Fruit fly (Drosophila melanogaster) whole organism, embryonic: ENCODE measurements around the gene CG15046.

Source experiments
- ATbp ChIP-seq: fragments of 200-800 bp; sonication (Bioruptor generic); optimal IDR thresholded peaks from 2 replicates; lab custom pipeline; 2017; ENCODE audit warnings: missing biosample characterization, mild to moderate bottlenecking, missing genetic modification characterization, missing genetic modification reagents
- Asciz ChIP-seq: fragments of 200-800 bp; sonication (Bioruptor generic); optimal IDR thresholded peaks from 2 replicates; lab custom pipeline; 2017; ENCODE audit warnings: missing biosample characterization, mild to moderate bottlenecking, missing genetic modification characterization, missing genetic modification reagents
- Awh ChIP-seq: fragments of 200-800 bp; sonication (Bioruptor generic); IDR thresholded peaks from 2 replicates; pipeline ENCODE4, ENCODE4 v1.3.6; 2022; ENCODE audit warnings: missing biosample characterization, missing genetic modification characterization
- CG12236 ChIP-seq: fragments of 200-800 bp; sonication (Bioruptor generic); optimal IDR thresholded peaks from 2 replicates; lab custom pipeline; 2016; ENCODE audit warnings: missing biosample characterization, missing genetic modification characterization
- CG13287 ChIP-seq: fragments of 200-800 bp; sonication (Bioruptor generic); IDR thresholded peaks from 2 replicates; pipeline ENCODE4 v1.3.6; 2022; ENCODE audit warnings: missing biosample characterization, missing genetic modification characterization; ENCODE audit not compliant: partially characterized antibody
- CG15479 ChIP-seq: fragments of 200-800 bp; sonication (Bioruptor generic); optimal IDR thresholded peaks from 3 replicates; lab custom pipeline; 2019; ENCODE audit warnings: missing biosample characterization, mild to moderate bottlenecking, missing genetic modification characterization, moderate library complexity
- CG17186 ChIP-seq: fragments of 200-800 bp; sonication (Bioruptor generic); optimal IDR thresholded peaks from 3 replicates; lab custom pipeline; 2017; ENCODE audit warnings: missing biosample characterization, missing genetic modification reagents, missing genetic modification characterization
- CG18476 ChIP-seq: fragments of 200-800 bp; sonication (Bioruptor generic); optimal IDR thresholded peaks from 2 replicates; lab custom pipeline; 2016; ENCODE audit warnings: missing biosample characterization, mild to moderate bottlenecking, missing genetic modification characterization
- CG2199 ChIP-seq: fragments of 200-800 bp; sonication (Bioruptor generic); IDR thresholded peaks from 3 replicates; pipeline ENCODE4 v1.3.6; 2022; ENCODE audit warnings: missing biosample characterization, missing genetic modification characterization
- CG32767 ChIP-seq: fragments of 200-800 bp; sonication (Bioruptor generic); IDR thresholded peaks from 2 replicates; pipeline ENCODE4 v1.3.6; 2022; ENCODE audit warnings: missing biosample characterization, missing genetic modification characterization
- CG32772 ChIP-seq: fragments of 200-800 bp; sonication (Bioruptor generic); IDR thresholded peaks from 2 replicates; pipeline ENCODE4 v1.3.6; 2022; ENCODE audit warnings: missing biosample characterization, missing genetic modification characterization
- CG4282 ChIP-seq: fragments of 200-800 bp; sonication (Bioruptor generic); optimal IDR thresholded peaks from 2 replicates; lab custom pipeline; 2016; ENCODE audit warnings: missing biosample characterization, missing genetic modification characterization
- CG4360 ChIP-seq: fragments of 200-800 bp; sonication (Bioruptor generic); IDR thresholded peaks from 2 replicates; pipeline ENCODE4 v1.3.6; 2022; ENCODE audit warnings: missing biosample characterization, missing genetic modification characterization
- CG4730 ChIP-seq: fragments of 200-800 bp; sonication (Bioruptor generic); IDR thresholded peaks from 2 replicates; pipeline ENCODE4 v1.3.6; 2022; ENCODE audit warnings: missing biosample characterization, missing genetic modification characterization
- CG5953 ChIP-seq: fragments of 200-800 bp; sonication (Bioruptor generic); IDR thresholded peaks from 2 replicates; pipeline ENCODE4 v1.3.6; 2022; ENCODE audit warnings: missing biosample characterization, missing genetic modification characterization
- CG6683 ChIP-seq: fragments of 200-800 bp; sonication (Bioruptor generic); optimal IDR thresholded peaks from 2 replicates; lab custom pipeline; 2017; ENCODE audit warnings: missing biosample characterization, mild to moderate bottlenecking, missing genetic modification characterization, missing genetic modification reagents
- CG7357 ChIP-seq: fragments of 200-800 bp; sonication (Bioruptor generic); IDR thresholded peaks from 3 replicates; pipeline ENCODE4 v1.3.6; 2022; ENCODE audit warnings: missing biosample characterization, missing genetic modification characterization
- CTCF ChIP-seq: fragments of 200-800 bp; sonication (Bioruptor generic); optimal IDR thresholded peaks from 2 replicates; lab custom pipeline; 2017; ENCODE audit warnings: missing biosample characterization, mild to moderate bottlenecking, missing genetic modification characterization, moderate library complexity
- D19B ChIP-seq: fragments of 200-800 bp; sonication (Bioruptor generic); optimal IDR thresholded peaks from 2 replicates; lab custom pipeline; 2017; ENCODE audit warnings: missing biosample characterization, mild to moderate bottlenecking, missing genetic modification characterization
- Eip74EF ChIP-seq, 2 experiments: fragments of 200-800 bp in 1 of 2; fragments of >200 bp in 1 of 2; sonication (Bioruptor generic) in 1 of 2; optimal IDR thresholded peaks; 2 replicates each; lab custom pipeline; 2017 to 2019; ENCODE audit warnings: missing biosample characterization in 2 of 2, missing genetic modification characterization in 2 of 2, mild to moderate bottlenecking in 1 of 2, moderate library complexity in 1 of 2
- Ets97D ChIP-seq: fragments of 200-800 bp; sonication (Bioruptor generic); optimal IDR thresholded peaks from 3 replicates; lab custom pipeline; 2016; ENCODE audit warnings: missing biosample characterization, missing genetic modification characterization
- Fer3 ChIP-seq: fragments of 200-800 bp; sonication (Bioruptor generic); optimal IDR thresholded peaks from 2 replicates; lab custom pipeline; 2018; ENCODE audit warnings: missing biosample characterization, mild to moderate bottlenecking, missing genetic modification characterization, moderate library complexity
- H2.0 ChIP-seq: fragments of 200-800 bp; sonication (Bioruptor generic); IDR thresholded peaks from 2 replicates; pipeline ENCODE4 v1.3.6; 2022; ENCODE audit warnings: missing biosample characterization, missing genetic modification characterization
- HmgZ ChIP-seq: fragments of 200-800 bp; sonication (Bioruptor generic); optimal IDR thresholded peaks from 2 replicates; lab custom pipeline; 2018; ENCODE audit warnings: missing biosample characterization, mild to moderate bottlenecking, missing genetic modification characterization
- NC2α ChIP-seq: fragments of 200-800 bp; sonication (Bioruptor generic); optimal IDR thresholded peaks from 2 replicates; lab custom pipeline; 2016; ENCODE audit warnings: missing biosample characterization, missing genetic modification characterization
- NK7.1 ChIP-seq: fragments of 200-800 bp; sonication (Bioruptor generic); optimal IDR thresholded peaks from 3 replicates; lab custom pipeline; 2016; ENCODE audit warnings: missing biosample characterization, missing genetic modification characterization
- Xbp1 ChIP-seq: fragments of 200-800 bp; sonication (Bioruptor generic); optimal IDR thresholded peaks from 3 replicates; lab custom pipeline; 2016; ENCODE audit warnings: missing biosample characterization, mild to moderate bottlenecking, missing genetic modification characterization
- az2 ChIP-seq: fragments of 200-800 bp; sonication (Bioruptor generic); optimal IDR thresholded peaks from 3 replicates; lab custom pipeline; 2016; ENCODE audit warnings: missing biosample characterization, missing genetic modification characterization
- br ChIP-seq: fragments of >200 bp; optimal IDR thresholded peaks from 2 replicates; lab custom pipeline; 2017
- exex ChIP-seq: fragments of 200-800 bp; sonication (Bioruptor generic); optimal IDR thresholded peaks from 4 replicates; lab custom pipeline; 2018; ENCODE audit warnings: missing biosample characterization, mild to moderate bottlenecking, missing genetic modification characterization, moderate library complexity
- grn ChIP-seq: fragments of 200-800 bp; sonication (Bioruptor generic); optimal IDR thresholded peaks from 3 replicates; lab custom pipeline; 2017; ENCODE audit warnings: missing biosample characterization, missing genetic modification characterization
- lilli ChIP-seq: fragments of 200-800 bp; sonication (Bioruptor generic); optimal IDR thresholded peaks from 3 replicates; lab custom pipeline; 2016; ENCODE audit warnings: missing biosample characterization, missing genetic modification characterization
- mam ChIP-seq: fragments of 200-800 bp; sonication (Bioruptor generic); optimal IDR thresholded peaks from 3 replicates; lab custom pipeline; 2016; ENCODE audit warnings: missing biosample characterization, missing genetic modification characterization
- nau ChIP-seq: fragments of 200-800 bp; sonication (Bioruptor generic); optimal IDR thresholded peaks from 3 replicates; lab custom pipeline; 2017; ENCODE audit warnings: missing biosample characterization, mild to moderate bottlenecking, missing genetic modification characterization, missing genetic modification reagents
- nerfin-2 ChIP-seq: fragments of 200-800 bp; sonication (Bioruptor generic); IDR thresholded peaks from 2 replicates; pipeline ENCODE4 v1.3.6; 2022; ENCODE audit warnings: missing biosample characterization, missing genetic modification characterization; ENCODE audit not compliant: partially characterized antibody
- oc ChIP-seq: fragments of 200-800 bp; sonication (Bioruptor generic); optimal IDR thresholded peaks from 2 replicates; lab custom pipeline; 2018; ENCODE audit warnings: missing biosample characterization, mild to moderate bottlenecking, missing genetic modification characterization, moderate library complexity
- onecut ChIP-seq: fragments of 200-800 bp; sonication (Bioruptor generic); IDR thresholded peaks from 2 replicates; pipeline ENCODE4 v1.3.6; 2022; ENCODE audit warnings: missing biosample characterization, missing genetic modification characterization
- org-1 ChIP-seq: fragments of 200-800 bp; sonication (Bioruptor generic); optimal IDR thresholded peaks from 2 replicates; lab custom pipeline; 2017; ENCODE audit warnings: missing biosample characterization, missing genetic modification characterization
- salm ChIP-seq: fragments of 200-800 bp; sonication (Bioruptor generic); optimal IDR thresholded peaks from 2 replicates; lab custom pipeline; 2018; ENCODE audit warnings: missing biosample characterization, mild to moderate bottlenecking, missing genetic modification characterization
- sc ChIP-seq, 3 experiments: fragments of >200 bp in 2 of 3; fragments of 200-800 bp in 1 of 3; sonication (Bioruptor generic) in 1 of 3; optimal IDR thresholded peaks; 2 replicates in 2 of 3; 3 replicates in 1 of 3; lab custom pipeline; 2017; ENCODE audit warnings: mild to moderate bottlenecking in 1 of 3, missing biosample characterization in 1 of 3, missing genetic modification characterization in 1 of 3, missing genetic modification reagents in 1 of 3
- sens ChIP-seq: fragments of 200-800 bp; sonication (Bioruptor generic); peaks from one replicate; lab custom pipeline; 2016; ENCODE audit warnings: missing biosample characterization, missing genetic modification characterization
- seq ChIP-seq: fragments of 200-800 bp; sonication (Bioruptor generic); IDR thresholded peaks from 2 replicates; pipeline ENCODE4 v1.3.6; 2022; ENCODE audit warnings: missing biosample characterization, missing genetic modification characterization
- sug ChIP-seq: fragments of 200-800 bp; optimal IDR thresholded peaks from 2 replicates; lab custom pipeline; 2019; ENCODE audit warnings: missing biosample characterization, mild to moderate bottlenecking, missing genetic modification characterization, moderate library complexity
- toy ChIP-seq: fragments of 200-800 bp; sonication (Bioruptor generic); IDR thresholded peaks from 2 replicates; pipeline ENCODE4 v1.3.6; 2022; ENCODE audit warnings: missing biosample characterization, missing genetic modification characterization
- yki ChIP-seq: fragments of >200 bp; optimal IDR thresholded peaks from 3 replicates; lab custom pipeline; 2018
- zfh2 ChIP-seq: fragments of 200-800 bp; sonication (Bioruptor generic); optimal IDR thresholded peaks from 2 replicates; lab custom pipeline; 2016; ENCODE audit warnings: missing biosample characterization, missing genetic modification characterization

The CG15046 gene

DNA sequence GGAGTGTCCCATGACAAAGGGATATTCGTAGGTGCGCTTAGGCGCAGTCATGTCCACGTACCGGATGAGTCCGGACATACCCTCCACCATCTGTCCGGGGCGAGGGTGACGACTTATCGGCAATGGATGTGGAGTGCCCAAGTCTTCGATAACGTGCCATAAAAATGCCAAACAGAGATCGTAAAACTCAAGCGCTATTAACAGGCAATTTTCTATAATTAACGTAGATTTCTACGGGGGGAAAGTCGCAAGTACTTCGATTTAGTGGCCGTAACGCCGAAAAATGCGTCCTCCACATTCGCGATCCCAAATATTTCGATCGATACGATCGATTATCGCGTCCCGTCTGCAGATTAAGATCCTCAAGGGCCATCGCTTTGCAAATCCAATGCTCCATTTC, 20.0 kb upstream of the CG15046 start:
- TF ChIP-seq CG13287 (GFP tag; lab: Robert Waterston, UW) (no peak), H2.0 (GFP tag; lab: Robert Waterston, UW) (no peak), exex (peak; percentile 93), CG4282 (GFP tag; lab: Kevin White, UChicago) (no peak), sug (tag; lab: Kevin White, UChicago) (peak; percentile 35), CG32772 (GFP tag; lab: Robert Waterston, UW) (no peak)
- TF ChIP-seq, all 482 proteins: peak for 2

DNA sequence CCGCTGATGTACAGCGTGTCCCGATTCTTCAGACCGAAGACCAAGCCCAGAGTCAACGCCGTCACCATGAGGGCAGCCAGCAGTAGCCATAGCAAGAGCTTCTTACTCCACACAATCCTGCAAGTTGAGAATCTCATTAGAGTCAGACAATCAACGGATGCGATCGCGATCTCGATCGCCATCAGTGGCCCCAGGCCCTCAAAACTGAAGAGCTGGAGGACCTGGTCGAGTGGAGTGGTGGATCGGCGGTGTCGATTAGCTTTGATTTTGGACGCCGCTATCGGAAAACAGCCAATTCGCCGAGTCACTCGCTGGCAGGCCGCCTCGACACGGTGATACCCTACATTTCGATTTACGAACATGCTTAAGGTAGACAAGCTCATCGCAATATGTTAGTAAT, 19.1 kb upstream of the CG15046 start:
- TF ChIP-seq lilli (GFP tag; lab: Kevin White, UChicago) = no peak
- peak; percentile 44 for TF ChIP-seq sug (tag; lab: Kevin White, UChicago)
- TF ChIP-seq sens (GFP tag; lab: Kevin White, UChicago) = peak; percentile 46
- no peak for TF ChIP-seq mam
- peak; percentile 50 for TF ChIP-seq grn
- peak; percentile 59 for TF ChIP-seq exex
- peak; percentile 20 for TF ChIP-seq D19B

DNA sequence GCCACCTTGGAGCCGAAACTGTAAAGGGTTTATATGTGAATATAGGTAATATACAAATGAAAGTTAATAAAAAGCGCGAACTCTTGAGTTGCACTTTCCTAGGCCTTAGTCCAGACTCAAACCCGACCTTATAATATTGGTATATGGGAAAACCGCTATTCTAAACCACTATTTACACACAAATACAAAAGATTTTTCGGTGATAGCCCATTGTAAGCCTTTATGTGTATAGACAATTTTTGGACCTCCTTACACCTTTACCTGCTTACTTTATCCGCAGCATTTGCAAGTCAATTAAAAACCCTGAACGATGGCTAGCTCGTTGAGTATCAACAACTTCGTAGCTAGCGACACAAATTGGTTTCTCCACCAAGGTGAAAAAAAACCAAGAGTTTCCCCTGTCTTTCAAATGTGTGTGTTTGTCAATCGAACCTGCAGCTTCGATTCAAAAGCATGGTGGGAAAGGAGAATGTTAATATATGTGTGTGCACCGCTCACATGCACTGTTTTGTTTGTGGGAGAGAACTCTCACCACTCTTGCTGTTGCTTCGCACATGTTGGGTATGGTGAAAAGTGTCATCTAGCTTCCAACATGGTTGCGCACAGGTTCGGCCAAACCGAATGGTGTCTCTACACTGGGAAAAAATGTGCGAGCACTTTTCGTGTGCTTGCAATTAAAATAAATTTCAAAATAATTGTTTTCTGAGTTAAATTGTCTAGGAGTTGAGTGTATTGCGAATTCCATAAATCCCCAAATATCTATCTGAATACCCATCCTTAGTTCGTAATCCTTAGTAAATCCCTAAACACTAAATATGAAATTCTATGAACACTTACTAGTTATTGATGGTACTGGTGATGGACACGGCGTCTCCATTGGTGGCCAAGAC, 17.5 kb upstream of the CG15046 start:
- TF ChIP-seq CG18476 (GFP tag; lab: Kevin White, UChicago) (peak; percentile 74), CG7357 (peak; percentile 41; the same call in 1 of the 3 replicates), CG2199 (GFP tag; lab: Robert Waterston, UW) (peak; percentile 77), nau (GFP tag; lab: Kevin White, UChicago) (peak; percentile 75), onecut (GFP tag; lab: Robert Waterston, UW) (peak; percentile 79), CG5953 (GFP tag; lab: Robert Waterston, UW) (peak; percentile 78), CG12236 (peak; percentile 25), Awh (GFP tag; lab: Robert Waterston, UW) (peak; percentile 90), CG17186 (GFP tag; lab: Kevin White, UChicago) (peak; percentile 39), yki (lab: Kevin White, UChicago) (no peak), D19B (peak; percentile 56), sc (optimal IDR thresholded peaks at IDR 0.05; lab: Kevin White, UChicago) (no peak), sc (GFP tag; optimal IDR thresholded peaks at IDR 0.05; lab: Kevin White, UChicago) (peak; percentile 41), oc (peak; percentile 5), Asciz (GFP tag; lab: Kevin White, UChicago) (no peak), Fer3 (tag; lab: Kevin White, UChicago) (peak; percentile 67), CTCF (GFP tag; lab: Kevin White, UChicago) (peak; percentile 40), seq (peak; percentile 81), org-1 (GFP tag; lab: Kevin White, UChicago) (peak; percentile 71), CG4730 (GFP tag; lab: Robert Waterston, UW) (peak; percentile 68), nerfin-2 (GFP tag; lab: Robert Waterston, UW) (no peak), Ets97D (GFP tag; lab: Kevin White, UChicago) (peak; percentile 50), CG32767 (GFP tag; lab: Robert Waterston, UW) (peak; percentile 39; the same call in 1 of the 2 replicates), CG32772 (GFP tag; lab: Robert Waterston, UW) (peak; percentile 70), NC2α (GFP tag; lab: Kevin White, UChicago) (peak; percentile 34), CG4360 (GFP tag; lab: Robert Waterston, UW) (peak; percentile 60), NK7.1 (GFP tag; lab: Kevin White, UChicago) (peak; percentile 75), CG15479 (no peak), br (lab: Kevin White, UChicago) (no peak), toy (GFP tag; lab: Robert Waterston, UW) (0 out of 2 replicates have a peak, but pooled peaks have one; percentile 15), HmgZ (tag; lab: Kevin White, UChicago) (peak; percentile 3), az2 (peak; percentile 79), CG6683 (GFP tag; lab: Kevin White, UChicago) (peak; percentile 57), Xbp1 (peak; percentile 82), zfh2 (GFP tag; lab: Kevin White, UChicago) (peak; percentile 56), ATbp (GFP tag; lab: Kevin White, UChicago) (peak; percentile 79), Eip74EF (GFP tag; optimal IDR thresholded peaks at IDR 0.05; lab: Kevin White, UChicago) (peak in 1 of 2 experiments; percentile 58), salm (tag; lab: Kevin White, UChicago) (peak; percentile 41)
